Worm (Caenorhabditis elegans): Measurements from ENCODE around the gene srt-37.

DNA sequence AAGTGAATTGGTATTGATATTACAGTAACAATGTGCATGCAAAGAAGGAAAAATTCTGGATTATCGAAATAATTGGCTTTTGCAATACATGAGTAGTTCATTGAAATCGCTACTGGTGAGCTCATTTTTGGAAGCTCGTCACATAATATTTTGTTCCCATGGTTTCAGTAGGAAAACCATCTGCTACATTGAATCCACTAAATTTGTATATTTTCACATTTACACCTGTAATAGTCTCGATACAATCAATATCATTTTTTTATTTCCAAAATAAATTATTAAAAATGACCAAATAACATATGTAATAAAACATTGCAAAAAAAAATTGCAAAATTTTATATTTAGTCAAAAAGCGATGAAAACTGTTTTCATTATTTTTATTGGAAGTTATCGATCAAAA lies 33.5 kb upstream of the srt-37 start, which contains the start of gene srh-192:
- TF ChIP-seq him-1 (tag; optimal IDR thresholded peaks at IDR 0.05), result no peak
- no peak for TF ChIP-seq dao-5 (tag; optimal IDR thresholded peaks at IDR 0.05)
